Fruit fly (Drosophila melanogaster) whole organism: Measurements from ENCODE around the gene CG8519.

Experiments used
- CG8478 ChIP-seq: fragments of >200 bp; optimal IDR thresholded peaks from 2 replicates; lab custom pipeline; 2018; ENCODE audit warnings: inconsistent platforms
- Dll ChIP-seq: fragments of >200 bp; optimal IDR thresholded peaks from 2 replicates; lab custom pipeline; 2017
- EcR ChIP-seq, 2 experiments: fragments of >200 bp; optimal IDR thresholded peaks; 2 replicates each; lab custom pipeline; 2017; ENCODE audit warnings: missing biosample characterization in 2 of 2, missing genetic modification characterization in 2 of 2, missing genetic modification reagents in 2 of 2
- pan ChIP-seq: fragments of >200 bp; optimal IDR thresholded peaks from 2 replicates; lab custom pipeline; 2017
- psq ChIP-seq: fragments of >200 bp; optimal IDR thresholded peaks from 2 replicates; lab custom pipeline; 2017
- usp ChIP-seq: fragments of >200 bp; optimal IDR thresholded peaks from 2 replicates; lab custom pipeline; 2017; ENCODE audit warnings: missing biosample characterization, missing genetic modification characterization, mixed read lengths

CG8519 gene

dm6 chr3L:6719392-6719889 lies 14.8 kb downstream of the CG8519 start, which contains the start of gene ple:
TSS of gene ple (minus strand) at chr3L:6719525.
- TF ChIP-seq psq = no peak
- TF ChIP-seq Dll (lab: Kevin White, UChicago) = no peak
- no peak for TF ChIP-seq usp (GFP tag; lab: Kevin White, UChicago)
- no peak for TF ChIP-seq CG8478 (lab: Kevin White, UChicago)
- no peak for TF ChIP-seq pan (lab: Kevin White, UChicago)
- no peak for TF ChIP-seq EcR (GFP tag; optimal IDR thresholded peaks at IDR 0.05; lab: Kevin White, UChicago)

DNA sequence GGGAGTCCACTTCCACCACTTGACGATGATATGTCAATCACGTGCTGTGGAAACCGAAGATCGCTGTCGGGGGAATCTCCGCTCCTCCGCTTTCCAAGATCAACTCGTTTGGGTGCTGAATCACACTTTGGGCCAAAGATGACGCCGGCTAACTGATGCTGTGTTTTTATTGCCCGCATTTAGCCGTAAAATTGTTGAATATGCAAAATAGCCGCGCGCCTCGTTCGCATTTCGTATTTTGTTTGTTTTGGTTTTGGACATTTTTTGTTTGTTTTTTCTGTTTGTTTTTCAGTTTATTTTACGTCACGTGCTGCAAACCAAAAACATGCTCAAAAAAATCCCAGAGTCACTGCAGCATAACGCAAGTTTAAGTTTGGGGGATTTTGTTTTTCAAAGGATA lies 18.7 kb downstream of the CG8519 start:
- TF ChIP-seq CG8478 (lab: Kevin White, UChicago) (no peak), psq (no peak), EcR (GFP tag; optimal IDR thresholded peaks at IDR 0.05; lab: Kevin White, UChicago) (no peak), usp (GFP tag; lab: Kevin White, UChicago) (no peak), pan (lab: Kevin White, UChicago) (no peak), Dll (lab: Kevin White, UChicago) (no peak)

DNA sequence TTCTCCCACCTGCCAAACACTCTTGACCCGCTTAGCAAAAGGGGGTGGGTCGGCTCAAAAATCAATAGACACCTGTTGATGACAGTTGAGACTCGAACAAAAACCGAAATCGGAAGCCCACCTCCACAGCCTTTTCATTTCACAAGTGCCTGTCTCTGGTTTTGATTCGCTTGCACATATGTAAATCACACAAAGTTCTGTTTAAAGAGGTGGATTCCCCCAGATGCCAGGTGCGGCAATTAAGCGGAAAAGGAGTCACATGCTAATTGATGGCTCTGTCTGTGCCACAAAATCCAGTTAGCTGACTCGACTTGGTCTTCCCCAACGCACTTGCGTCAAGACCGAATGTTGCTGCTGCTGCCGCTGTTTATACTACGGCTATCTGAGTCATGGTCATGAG lies 19.9 kb downstream of the CG8519 start:
- no peak for TF ChIP-seq psq
- TF ChIP-seq usp (GFP tag; lab: Kevin White, UChicago) = no peak
- TF ChIP-seq CG8478 (lab: Kevin White, UChicago) = no peak
- TF ChIP-seq pan (lab: Kevin White, UChicago) = no peak
- no peak for TF ChIP-seq EcR (GFP tag; optimal IDR thresholded peaks at IDR 0.05; lab: Kevin White, UChicago)
- TF ChIP-seq Dll (lab: Kevin White, UChicago) = no peak

dm6 chr3L:6731077-6731476 lies 26.4 kb downstream of the CG8519 start:
- TF ChIP-seq psq = no peak
- TF ChIP-seq pan (lab: Kevin White, UChicago) = no peak
- TF ChIP-seq CG8478 (lab: Kevin White, UChicago) = no peak
- TF ChIP-seq EcR (GFP tag; optimal IDR thresholded peaks at IDR 0.05; lab: Kevin White, UChicago) = no peak
- TF ChIP-seq usp (GFP tag; lab: Kevin White, UChicago) = no peak
- TF ChIP-seq Dll (lab: Kevin White, UChicago) = no peak

- peak; percentile 97 for TF ChIP-seq CG8478 (lab: Kevin White, UChicago)
- no peak for TF ChIP-seq usp (GFP tag; lab: Kevin White, UChicago)
- no peak for TF ChIP-seq EcR (GFP tag; optimal IDR thresholded peaks at IDR 0.05; lab: Kevin White, UChicago)
- TF ChIP-seq psq = no peak
- TF ChIP-seq Dll (lab: Kevin White, UChicago) = peak; percentile 49
- TF ChIP-seq pan (lab: Kevin White, UChicago) = no peak
Observed at dm6 chr3L:6742110-6742718, 37.6 kb downstream of the CG8519 start.

- TF ChIP-seq usp (GFP tag; lab: Kevin White, UChicago) = no peak
- no peak for TF ChIP-seq EcR (GFP tag; optimal IDR thresholded peaks at IDR 0.05; lab: Kevin White, UChicago)
- TF ChIP-seq Dll (lab: Kevin White, UChicago) = no peak
- TF ChIP-seq psq = no peak
- TF ChIP-seq CG8478 (lab: Kevin White, UChicago) = no peak
- no peak for TF ChIP-seq pan (lab: Kevin White, UChicago)
Observed at dm6 chr3L:6742974-6743345, 38.3 kb downstream of the CG8519 start, which contains the start of gene dikar. TSS of gene dikar (minus strand) at chr3L:6743164.

DNA sequence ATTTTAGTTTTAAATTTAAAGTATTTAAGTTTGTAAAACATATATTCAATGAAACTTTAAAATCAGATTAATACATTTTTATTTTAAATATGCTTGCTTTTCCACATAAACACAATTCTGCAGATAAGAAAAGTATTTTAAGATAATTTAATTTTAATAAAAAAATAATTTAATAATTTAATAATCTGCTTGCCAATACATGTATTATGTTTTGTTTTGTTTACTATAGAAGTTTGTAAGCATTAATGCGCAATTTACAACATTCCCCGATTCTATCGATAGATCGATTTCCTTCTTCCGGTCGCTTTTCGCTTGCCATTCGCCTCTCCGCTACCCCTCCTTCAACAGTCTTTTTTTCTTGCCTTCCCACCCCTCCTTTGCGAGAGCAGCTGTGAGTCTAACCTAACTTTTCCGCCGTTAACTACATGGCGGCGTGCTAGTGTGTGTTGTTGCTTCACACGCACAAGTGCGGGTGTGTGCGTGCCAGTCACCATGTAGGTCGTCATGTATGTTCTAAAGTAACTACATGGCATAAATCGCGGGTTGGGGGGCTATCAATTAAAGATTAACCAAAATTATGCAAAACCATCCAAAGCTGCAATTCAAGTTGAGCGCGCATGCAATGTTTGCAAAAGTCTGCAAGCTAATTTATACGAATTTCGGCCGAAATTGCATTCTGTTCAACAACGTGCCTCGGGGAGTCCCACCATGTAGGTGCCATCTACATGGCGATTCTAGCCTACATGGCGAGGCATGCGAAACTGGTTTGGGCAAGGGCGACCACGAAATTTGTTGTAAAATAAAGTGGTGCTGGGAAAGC lies 38.9 kb downstream of the CG8519 start:
- TF ChIP-seq psq (peak; percentile 47), Dll (lab: Kevin White, UChicago) (no peak)

DNA sequence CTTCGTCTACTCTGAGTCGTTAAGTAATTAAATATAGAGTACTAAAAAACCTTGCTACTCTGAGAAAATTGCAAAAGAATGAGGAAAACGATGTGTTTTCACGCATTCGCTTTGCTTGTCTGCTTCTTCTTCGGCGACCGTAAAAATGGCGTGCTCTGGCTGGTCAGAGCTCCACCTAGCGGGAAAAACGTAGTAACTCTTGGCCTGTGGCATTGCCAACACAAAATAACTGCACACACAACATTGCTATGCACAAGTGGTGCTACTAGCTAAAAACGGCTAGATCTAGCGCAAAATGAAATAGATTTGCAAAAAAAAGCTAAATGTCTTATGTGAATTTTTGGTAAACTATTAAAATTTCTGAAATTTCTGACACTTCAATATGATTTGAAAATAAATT lies 42.5 kb downstream of the CG8519 start:
- no peak for TF ChIP-seq usp (GFP tag; lab: Kevin White, UChicago)
- no peak for TF ChIP-seq psq
- TF ChIP-seq EcR (GFP tag; optimal IDR thresholded peaks at IDR 0.05; lab: Kevin White, UChicago) = no peak
- no peak for TF ChIP-seq Dll (lab: Kevin White, UChicago)
- no peak for TF ChIP-seq CG8478 (lab: Kevin White, UChicago)
- no peak for TF ChIP-seq pan (lab: Kevin White, UChicago)

- no peak for TF ChIP-seq psq
- no peak for TF ChIP-seq Dll (lab: Kevin White, UChicago)
- TF ChIP-seq EcR (GFP tag; optimal IDR thresholded peaks at IDR 0.05; lab: Kevin White, UChicago) = no peak
- TF ChIP-seq usp (GFP tag; lab: Kevin White, UChicago) = no peak
- no peak for TF ChIP-seq pan (lab: Kevin White, UChicago)
- no peak for TF ChIP-seq CG8478 (lab: Kevin White, UChicago)
Observed at dm6 chr3L:6750835-6751234, 46.2 kb downstream of the CG8519 start.

dm6 chr3L:6752278-6753096 lies 47.8 kb downstream of the CG8519 start, which contains the start of the genes velo and Sbds:
TSS of gene velo (minus strand) at chr3L:6752752.
TSS of gene Sbds (plus strand) at chr3L:6752913.
- peak; percentile 22 for TF ChIP-seq psq
- no peak for TF ChIP-seq pan (lab: Kevin White, UChicago)
- no peak for TF ChIP-seq CG8478 (lab: Kevin White, UChicago)

DNA sequence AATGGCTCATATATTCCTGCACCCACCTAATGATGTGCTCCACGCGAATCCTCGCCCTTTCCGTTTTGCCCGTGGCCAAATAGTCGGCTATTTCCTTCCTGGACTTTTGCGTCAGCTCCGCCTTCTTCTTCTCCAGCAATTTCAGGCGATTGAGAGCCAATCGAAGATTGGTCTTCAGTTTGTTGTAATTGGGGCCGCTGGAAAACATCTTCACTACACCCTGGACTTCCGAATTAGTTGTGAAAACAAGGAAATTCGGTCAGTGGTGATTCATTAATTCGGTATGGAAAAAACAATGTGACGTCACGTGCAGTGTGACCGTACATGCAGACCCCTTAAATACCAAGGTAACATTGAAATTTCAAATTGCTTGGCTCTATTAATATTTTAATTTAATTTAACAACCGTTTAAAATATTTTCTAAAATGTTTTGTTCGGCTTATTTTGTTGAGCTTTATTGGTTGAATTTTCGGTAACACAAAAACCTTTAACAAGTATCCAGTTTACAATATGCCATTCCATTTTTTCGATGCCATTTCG lies 51.6 kb downstream of the CG8519 start, which contains the start of gene Ist1:
Ist1 (minus strand) TSS at position 301 of the 540 bp plus-strand sequence.
- TF ChIP-seq psq (no peak), EcR (GFP tag; optimal IDR thresholded peaks at IDR 0.05; lab: Kevin White, UChicago) (no peak), Dll (lab: Kevin White, UChicago) (no peak)
